Worm (Caenorhabditis elegans) whole organism, L1 larva: Measurements from ENCODE around the gene arrd-19.

ENCODE experiments used
- C34B4.2 ChIP-seq: sonication (generic microtip); optimal IDR thresholded peaks from 2 replicates; lab custom pipeline; 2017; ENCODE audit warnings: mild to moderate bottlenecking, missing genetic modification characterization, missing compliant biosample characterization
- aha-1 ChIP-seq: fragments of 150-350 bp; optimal IDR thresholded peaks from 2 replicates; lab custom pipeline; 2014; ENCODE audit warnings: missing biosample characterization, missing genetic modification characterization
- ama-1 ChIP-seq: fragments of 150-350 bp; optimal IDR thresholded peaks from 2 replicates; lab custom pipeline; 2014
- blmp-1 ChIP-seq: fragments of 150-350 bp; optimal IDR thresholded peaks from 2 replicates; lab custom pipeline; 2014; ENCODE audit warnings: missing biosample characterization, missing genetic modification characterization
- ceh-82 ChIP-seq, 3 experiments: fragments of 150-350 bp in 1 of 3; sonication (generic microtip) in 2 of 3; optimal IDR thresholded peaks; 2 replicates each; lab custom pipeline; 2014 to 2017; ENCODE audit warnings: missing biosample characterization in 3 of 3, missing genetic modification characterization in 3 of 3
- ceh-90 ChIP-seq: sonication (generic microtip); optimal IDR thresholded peaks from 2 replicates; lab custom pipeline; 2016; ENCODE audit warnings: missing genetic modification characterization, missing compliant biosample characterization
- dpl-1 ChIP-seq, 3 experiments: fragments of 150-350 bp in 2 of 3; sonication (generic microtip) in 1 of 3; optimal IDR thresholded peaks; 2 replicates each; lab custom pipeline; 2014 to 2017; ENCODE audit warnings: missing biosample characterization in 3 of 3, missing genetic modification characterization in 3 of 3, missing genetic modification reagents in 3 of 3
- dsc-1 ChIP-seq: sonication (generic microtip); optimal IDR thresholded peaks from 2 replicates; lab custom pipeline; 2016; ENCODE audit warnings: mild to moderate bottlenecking, missing genetic modification characterization, missing compliant biosample characterization
- efl-1 ChIP-seq, 4 experiments: fragments of 150-350 bp; optimal IDR thresholded peaks in 3 of 4; peaks in 1 of 4; 1 replicate in 1 of 4; 2 replicates in 3 of 4; lab custom pipeline; 2014; ENCODE audit warnings: missing biosample characterization in 2 of 4, missing genetic modification characterization in 2 of 4, missing genetic modification reagents in 2 of 4
- elt-2 ChIP-seq: sonication (generic microtip); optimal IDR thresholded peaks from 2 replicates; lab custom pipeline; 2016; ENCODE audit warnings: missing genetic modification characterization, mild to moderate bottlenecking, inconsistent platforms, missing compliant biosample characterization, missing genetic modification reagents
- elt-3 ChIP-seq, 6 experiments: fragments of 150-350 bp in 1 of 6; sonication (generic microtip); optimal IDR thresholded peaks; 2 replicates each; lab custom pipeline; 2017 to 2018; ENCODE audit warnings: missing biosample characterization in 6 of 6, missing genetic modification characterization in 6 of 6, inconsistent platforms in 1 of 6
- fkh-10 ChIP-seq: sonication (generic microtip); optimal IDR thresholded peaks from 2 replicates; lab custom pipeline; 2017; ENCODE audit warnings: missing biosample characterization, missing genetic modification reagents, missing genetic modification characterization
- fkh-4 ChIP-seq: sonication (generic microtip); optimal IDR thresholded peaks from 2 replicates; lab custom pipeline; 2016; ENCODE audit warnings: missing compliant biosample characterization, missing genetic modification characterization, borderline replicate concordance
- fkh-8 ChIP-seq: sonication (generic microtip); optimal IDR thresholded peaks from 2 replicates; lab custom pipeline; 2016; ENCODE audit warnings: mild to moderate bottlenecking, missing genetic modification characterization, missing compliant biosample characterization
- hlh-17 ChIP-seq: fragments of 200-800 bp; sonication (Bioruptor generic); optimal IDR thresholded peaks from 2 replicates; lab custom pipeline; 2018; ENCODE audit warnings: missing genetic modification characterization, mild to moderate bottlenecking, missing compliant biosample characterization, moderate library complexity, borderline replicate concordance
- hpl-2 ChIP-seq: fragments of 150-350 bp; optimal IDR thresholded peaks from 2 replicates; lab custom pipeline; 2014; ENCODE audit warnings: missing biosample characterization, missing genetic modification reagents, missing genetic modification characterization
- irx-1 ChIP-seq: sonication (generic microtip); optimal IDR thresholded peaks from 2 replicates; lab custom pipeline; 2016; ENCODE audit warnings: missing genetic modification characterization, missing compliant biosample characterization
- lin-13 ChIP-seq: fragments of 150-350 bp; optimal IDR thresholded peaks from 2 replicates; lab custom pipeline; 2014; ENCODE audit warnings: missing biosample characterization, missing genetic modification reagents, missing genetic modification characterization
- lin-14 ChIP-seq: fragments of 200-800 bp; sonication (Bioruptor generic); optimal IDR thresholded peaks from 2 replicates; lab custom pipeline; 2018; ENCODE audit warnings: mild to moderate bottlenecking, missing genetic modification characterization, moderate library complexity, missing compliant biosample characterization
- lin-15B ChIP-seq: fragments of 150-350 bp; sonication (generic microtip); optimal IDR thresholded peaks from 3 replicates; lab custom pipeline; 2014; ENCODE audit warnings: missing biosample characterization, missing genetic modification characterization
- mab-9 ChIP-seq: fragments of 200-800 bp; sonication (Bioruptor generic); IDR thresholded peaks from 2 replicates; pipeline ENCODE4 v1.3.6; 2022; ENCODE audit warnings: missing genetic modification reagents, missing genetic modification characterization, missing compliant biosample characterization
- mdl-1 ChIP-seq, 2 experiments: fragments of 150-350 bp; optimal IDR thresholded peaks; 2 replicates each; lab custom pipeline; 2014 to 2017; ENCODE audit warnings: missing biosample characterization in 2 of 2, missing genetic modification characterization in 2 of 2, inconsistent platforms in 1 of 2
- mep-1 ChIP-seq: fragments of 150-350 bp; optimal IDR thresholded peaks from 2 replicates; lab custom pipeline; 2014; ENCODE audit warnings: missing biosample characterization, missing genetic modification characterization
- nhr-20 ChIP-seq: sonication (generic microtip); optimal IDR thresholded peaks from 2 replicates; lab custom pipeline; 2016; ENCODE audit warnings: mild to moderate bottlenecking, missing genetic modification characterization, missing compliant biosample characterization
- nhr-237 ChIP-seq: fragments of 150-350 bp; optimal IDR thresholded peaks from 2 replicates; lab custom pipeline; 2014; ENCODE audit warnings: missing biosample characterization, missing genetic modification characterization
- nhr-85 ChIP-seq: sonication (generic microtip); peaks from one replicate; lab custom pipeline; 2016; ENCODE audit warnings: missing genetic modification characterization, inconsistent platforms, missing compliant biosample characterization
- pag-3 ChIP-seq: sonication (generic microtip); optimal IDR thresholded peaks from 2 replicates; lab custom pipeline; 2017; ENCODE audit warnings: missing genetic modification characterization, mild to moderate bottlenecking, missing compliant biosample characterization, antibody characterized with exemption, borderline replicate concordance; ENCODE audit not compliant: insufficient read depth
- pax-3 ChIP-seq: fragments of 200-800 bp; sonication (Bioruptor generic); optimal IDR thresholded peaks from 2 replicates; lab custom pipeline; 2018; ENCODE audit warnings: mild to moderate bottlenecking, missing genetic modification characterization, moderate library complexity, missing compliant biosample characterization
- rnt-1 ChIP-seq: sonication (generic microtip); optimal IDR thresholded peaks from 2 replicates; lab custom pipeline; 2016; ENCODE audit warnings: mild to moderate bottlenecking, missing genetic modification characterization, moderate library complexity, missing compliant biosample characterization
- skn-1 ChIP-seq: fragments of 150-350 bp; optimal IDR thresholded peaks from 2 replicates; lab custom pipeline; 2014; ENCODE audit warnings: missing biosample characterization, missing genetic modification characterization
- sox-4 ChIP-seq: sonication (generic microtip); optimal IDR thresholded peaks from 2 replicates; lab custom pipeline; 2016; ENCODE audit warnings: missing genetic modification characterization, missing compliant biosample characterization
- sptf-1 ChIP-seq: fragments of 150-350 bp; optimal IDR thresholded peaks from 2 replicates; lab custom pipeline; 2014; ENCODE audit warnings: missing biosample characterization, missing genetic modification characterization
- sup-37 ChIP-seq: fragments of 200-800 bp; sonication (Bioruptor generic); optimal IDR thresholded peaks from 2 replicates; lab custom pipeline; 2018; ENCODE audit warnings: mild to moderate bottlenecking, missing genetic modification characterization, missing compliant biosample characterization
- tbx-2 ChIP-seq: sonication (generic microtip); optimal IDR thresholded peaks from 2 replicates; lab custom pipeline; 2016; ENCODE audit warnings: missing genetic modification characterization, missing compliant biosample characterization
- unc-130 ChIP-seq: fragments of 150-350 bp; optimal IDR thresholded peaks from 2 replicates; lab custom pipeline; 2017; ENCODE audit warnings: missing biosample characterization, missing genetic modification characterization, inconsistent platforms
- unc-62 ChIP-seq: fragments of 150-350 bp; optimal IDR thresholded peaks from 2 replicates; lab custom pipeline; 2014; ENCODE audit warnings: missing biosample characterization, missing genetic modification reagents, missing genetic modification characterization
- xbp-1 ChIP-seq: sonication (generic microtip); optimal IDR thresholded peaks from 2 replicates; lab custom pipeline; 2016; ENCODE audit warnings: missing genetic modification characterization, missing compliant biosample characterization
- ztf-4 ChIP-seq: fragments of 150-350 bp; optimal IDR thresholded peaks from 2 replicates; lab custom pipeline; 2014; ENCODE audit warnings: missing biosample characterization, missing genetic modification characterization

arrd-19 gene

DNA sequence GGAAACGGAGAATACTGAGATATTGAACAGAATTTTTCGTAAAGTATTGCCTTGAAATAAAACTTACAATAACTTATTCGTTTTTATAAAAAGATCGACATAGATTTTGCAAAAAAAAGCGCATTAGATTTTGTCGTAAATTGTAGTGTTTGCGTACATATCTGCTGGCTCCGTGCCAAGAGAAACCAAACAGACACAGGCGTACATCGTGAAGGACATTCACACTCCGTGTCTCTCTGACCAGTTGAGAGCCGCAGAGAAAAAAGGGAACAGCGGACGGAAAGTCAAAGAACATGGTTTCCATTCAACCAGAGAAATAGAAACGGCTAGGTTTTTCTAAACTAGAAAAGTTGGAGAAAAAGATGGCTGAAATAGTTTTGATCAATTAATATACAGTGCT is at the start of gene arrd-19 (continued):
- TF ChIP-seq mdl-1 (tag; optimal IDR thresholded peaks at IDR 0.05; lab: Kevin White, UChicago) (peak in 1 of 2 experiments; percentile 71), sox-4 (tag; lab: Kevin White, UChicago) (no peak), hpl-2 (no peak), unc-130 (tag; lab: Kevin White, UChicago) (peak; percentile 63), C34B4.2 (tag; lab: Kevin White, UChicago) (no peak), dsc-1 (tag; lab: Kevin White, UChicago) (peak; percentile 46), pax-3 (tag; lab: Kevin White, UChicago) (no peak), fkh-10 (GFP tag; lab: Kevin White, UChicago) (no peak), lin-15B (tag; lab: Kevin White, UChicago) (peak; percentile 21), dpl-1 (GFP tag; optimal IDR thresholded peaks at IDR 0.05; lab: Kevin White, UChicago) (peak; percentile 46 to 76 (median 63)), aha-1 (tag; lab: Kevin White, UChicago) (no peak), ztf-4 (tag; lab: Kevin White, UChicago) (no peak), tbx-2 (tag; lab: Kevin White, UChicago) (peak; percentile 73), rnt-1 (tag; lab: Kevin White, UChicago) (peak; percentile 78), elt-2 (tag; lab: Kevin White, UChicago) (peak; percentile 16)

ce11 chrV:3362475-3362874 is 47.2 kb upstream of the arrd-19 start, which contains the start of gene C04E12.4:
Gene C04E12.4, plus strand, starts transcription at chrV:3362775.
- TF ChIP-seq nhr-20 = peak; percentile 16
- TF ChIP-seq elt-3 (tag; optimal IDR thresholded peaks at IDR 0.05; lab: Kevin White, UChicago) = peak in 1 of 6 experiments; percentile 38
- no peak for TF ChIP-seq ama-1 (lab: Kevin White, UChicago)
- no peak for TF ChIP-seq efl-1 (optimal IDR thresholded peaks at IDR 0.05; lab: Kevin White, UChicago)
- TF ChIP-seq efl-1 (GFP tag; optimal IDR thresholded peaks at IDR 0.05 in 1 of 2; lab: Kevin White, UChicago) = peak in 1 of 2 experiments; percentile 47

- TF ChIP-seq unc-62 = no peak
- no peak for TF ChIP-seq nhr-237 (tag; lab: Kevin White, UChicago)
- TF ChIP-seq hlh-17 (GFP tag; lab: Kevin White, UChicago) = no peak
- no peak for TF ChIP-seq irx-1
- TF ChIP-seq sox-4 (tag; lab: Kevin White, UChicago) = no peak
- no peak for TF ChIP-seq ceh-90 (tag; lab: Kevin White, UChicago)
- TF ChIP-seq dsc-1 (tag; lab: Kevin White, UChicago) = no peak
- no peak for TF ChIP-seq sup-37
- TF ChIP-seq elt-2 (tag; lab: Kevin White, UChicago) = no peak
- no peak for TF ChIP-seq dpl-1 (GFP tag; optimal IDR thresholded peaks at IDR 0.05; lab: Kevin White, UChicago)
- no peak for TF ChIP-seq lin-14 (GFP tag; lab: Kevin White, UChicago)
- TF ChIP-seq ceh-82 (tag; optimal IDR thresholded peaks at IDR 0.05; lab: Kevin White, UChicago) = no peak
- no peak for TF ChIP-seq fkh-4
- no peak for TF ChIP-seq sptf-1 (tag; lab: Kevin White, UChicago)
- TF ChIP-seq skn-1 (tag; lab: Kevin White, UChicago) = no peak
- no peak for TF ChIP-seq pag-3 (tag; lab: Kevin White, UChicago)
- no peak for TF ChIP-seq lin-13 (GFP tag; lab: Kevin White, UChicago)
Observed at ce11 chrV:3361633-3362032, 46.3 kb upstream of the arrd-19 start.

DNA sequence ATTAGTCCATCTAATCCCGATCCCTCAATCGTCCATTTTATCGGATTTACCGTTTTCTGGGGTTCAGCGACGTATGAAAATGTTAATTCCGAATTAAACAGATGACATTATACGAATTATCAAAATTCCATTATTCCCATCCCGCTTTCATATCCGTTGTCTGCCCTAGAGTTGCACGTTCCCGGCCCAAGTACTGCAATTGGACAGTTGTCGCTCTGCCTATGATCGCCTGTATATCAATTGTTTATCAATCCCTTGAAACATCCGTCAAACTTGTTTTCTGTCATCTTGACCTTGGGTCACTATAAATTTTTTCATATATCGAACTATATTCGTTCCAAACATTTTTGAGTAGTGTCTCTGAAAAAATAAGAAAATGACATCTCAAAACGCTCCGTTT is 43.0 kb upstream of the arrd-19 start, which contains the start of gene C04E12.5:
Gene C04E12.5 (plus strand): TSS at position 301 of the 400 bp plus-strand sequence.
- TF ChIP-seq nhr-85 (tag; lab: Kevin White, UChicago) = no peak
- TF ChIP-seq blmp-1 (tag; lab: Kevin White, UChicago) = no peak
- no peak for TF ChIP-seq hlh-17 (GFP tag; lab: Kevin White, UChicago)
- TF ChIP-seq pax-3 (tag; lab: Kevin White, UChicago) = no peak
- no peak for TF ChIP-seq skn-1 (tag; lab: Kevin White, UChicago)
- TF ChIP-seq mep-1 (tag; lab: Kevin White, UChicago) = no peak
- TF ChIP-seq dsc-1 (tag; lab: Kevin White, UChicago) = no peak
- TF ChIP-seq ama-1 (lab: Kevin White, UChicago) = no peak
- TF ChIP-seq mab-9 = no peak
- no peak for TF ChIP-seq xbp-1 (tag; lab: Kevin White, UChicago)
- no peak for TF ChIP-seq irx-1
- TF ChIP-seq fkh-8 (tag; lab: Kevin White, UChicago) = no peak
